Worm (Caenorhabditis elegans) whole organism, L1 larva: Measurements from ENCODE around the gene T28A11.16.

Experiments used
- snpc-4 ChIP-seq: fragments of 150-350 bp; optimal IDR thresholded peaks from 2 replicates; lab custom pipeline; 2014; ENCODE audit warnings: missing biosample characterization, missing genetic modification characterization
- vab-15 ChIP-seq: sonication (generic microtip); optimal IDR thresholded peaks from 2 replicates; lab custom pipeline; 2017; ENCODE audit warnings: missing genotype, mild to moderate bottlenecking, missing genetic modification characterization, missing compliant biosample characterization

DNA sequence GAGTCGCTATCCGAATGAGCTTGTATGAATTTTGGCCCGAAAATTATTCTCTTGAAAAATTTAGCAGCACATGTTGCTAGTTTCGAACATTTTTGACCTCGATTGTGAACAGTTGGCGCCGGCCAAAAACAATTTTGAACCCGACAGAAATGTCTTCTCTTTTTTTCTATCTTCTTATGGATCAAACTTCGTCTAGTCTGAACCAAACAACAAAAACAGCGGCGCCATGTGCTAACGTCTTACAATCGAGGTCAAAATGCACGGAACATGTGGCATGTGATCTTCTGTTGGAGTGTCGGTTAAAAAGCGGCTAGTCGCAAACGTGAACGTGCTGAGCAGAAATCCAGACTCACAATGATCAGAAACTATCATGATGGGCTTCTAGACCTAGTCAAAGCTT is 17.2 kb upstream of the T28A11.16 start:
- no peak for TF ChIP-seq vab-15 (tag; lab: Kevin White, UChicago)
- TF ChIP-seq snpc-4 = no peak
